Worm (Caenorhabditis elegans) whole organism, midembryonic: ENCODE data around the gene nstp-10.

Experiments
- T22C8.4 ChIP-seq: fragments of 200-800 bp; sonication (Bioruptor generic); IDR thresholded peaks from 2 replicates; pipeline ENCODE4 v1.3.6; 2022; ENCODE audit warnings: missing genetic modification characterization, missing compliant biosample characterization
- cog-1 ChIP-seq: sonication (generic microtip); optimal IDR thresholded peaks from 2 replicates; lab custom pipeline; 2016; ENCODE audit warnings: missing genetic modification characterization, missing compliant biosample characterization
- flt-1 ChIP-seq: fragments of 200-800 bp; sonication (Bioruptor generic); IDR thresholded peaks from 2 replicates; pipeline ENCODE4 v1.3.6; 2022; ENCODE audit warnings: missing genetic modification characterization, missing compliant biosample characterization
- klf-2 ChIP-seq: fragments of 200-800 bp; sonication (Bioruptor generic); conservative IDR thresholded peaks from 2 replicates; pipeline ENCODE4 v1.3.6; 2022; ENCODE audit warnings: missing genetic modification reagents, missing genetic modification characterization, missing compliant biosample characterization
- med-1 ChIP-seq: sonication (generic microtip); optimal IDR thresholded peaks from 2 replicates; lab custom pipeline; 2017; ENCODE audit warnings: missing genetic modification characterization, mild to moderate bottlenecking, missing compliant biosample characterization, antibody characterized with exemption, missing genetic modification reagents; ENCODE audit not compliant: insufficient read depth
- ref-1 ChIP-seq: fragments of 200-800 bp; sonication (Bioruptor generic); conservative IDR thresholded peaks from 2 replicates; pipeline ENCODE4 v1.3.6; 2022; ENCODE audit warnings: missing genetic modification reagents, missing genetic modification characterization, missing compliant biosample characterization
- tab-1 ChIP-seq: fragments of 200-800 bp; sonication (Bioruptor generic); IDR thresholded peaks from 2 replicates; pipeline ENCODE4 v1.3.6; 2022; ENCODE audit warnings: missing genetic modification characterization, missing compliant biosample characterization
- ztf-23 ChIP-seq: fragments of 200-800 bp; sonication (Bioruptor generic); IDR thresholded peaks from 2 replicates; pipeline ENCODE4 v1.3.6; 2022; ENCODE audit warnings: missing genetic modification reagents, missing genetic modification characterization, missing compliant biosample characterization
- ztf-29 ChIP-seq: fragments of 200-800 bp; sonication (Bioruptor generic); IDR thresholded peaks from 2 replicates; pipeline ENCODE4 v1.3.6; 2022; ENCODE audit warnings: missing genetic modification reagents, missing genetic modification characterization, missing compliant biosample characterization

nstp-10 gene

ce11 chrV:9541506-9541905 is 8.1 kb downstream of the nstp-10 start, which contains the start of gene C50F4.16:
Gene C50F4.16 (minus strand): TSS chrV:9541606.
- TF ChIP-seq klf-2: no peak
- TF ChIP-seq ref-1 (GFP tag; lab: Robert Waterston, UW): no peak
- TF ChIP-seq ztf-23 (GFP tag; lab: Robert Waterston, UW): no peak
- no peak for TF ChIP-seq med-1 (GFP tag; lab: Kevin White, UChicago)
- TF ChIP-seq tab-1 (GFP tag; lab: Robert Waterston, UW): no peak
- TF ChIP-seq ztf-29 (GFP tag; lab: Robert Waterston, UW): no peak
- no peak for TF ChIP-seq T22C8.4 (GFP tag; lab: Robert Waterston, UW)
- no peak for TF ChIP-seq flt-1 (GFP tag; lab: Robert Waterston, UW)
- TF ChIP-seq cog-1 (tag; lab: Kevin White, UChicago): no peak

ce11 chrV:9539638-9540037 is 10.0 kb downstream of the nstp-10 start, which contains the start of gene C50F4.12:
Gene C50F4.12 (minus strand): TSS chrV:9539738.
- TF ChIP-seq cog-1 (tag; lab: Kevin White, UChicago): no peak
- TF ChIP-seq flt-1 (GFP tag; lab: Robert Waterston, UW): no peak
- TF ChIP-seq ref-1 (GFP tag; lab: Robert Waterston, UW): no peak

- TF ChIP-seq ztf-23 (GFP tag; lab: Robert Waterston, UW) (0 out of 2 replicates have a peak, but pooled peaks have one; percentile 15), cog-1 (tag; lab: Kevin White, UChicago) (no peak), tab-1 (GFP tag; lab: Robert Waterston, UW) (no peak), klf-2 (no peak), ref-1 (GFP tag; lab: Robert Waterston, UW) (no peak)
Observed at ce11 chrV:9536505-9536904, 13.1 kb downstream of the nstp-10 start, which contains the start of gene C50F4.4. Gene C50F4.4 (plus strand): TSS chrV:9536771.

- no peak for TF ChIP-seq klf-2
- no peak for TF ChIP-seq cog-1 (tag; lab: Kevin White, UChicago)
- TF ChIP-seq med-1 (GFP tag; lab: Kevin White, UChicago): no peak
- no peak for TF ChIP-seq ztf-23 (GFP tag; lab: Robert Waterston, UW)
- TF ChIP-seq ztf-29 (GFP tag; lab: Robert Waterston, UW): no peak
- no peak for TF ChIP-seq ref-1 (GFP tag; lab: Robert Waterston, UW)
- no peak for TF ChIP-seq tab-1 (GFP tag; lab: Robert Waterston, UW)
Observed at ce11 chrV:9534621-9535020, 15.0 kb downstream of the nstp-10 start, which contains the start of gene tag-329. Gene tag-329 (plus strand): TSS chrV:9534921.

- TF ChIP-seq flt-1 (GFP tag; lab: Robert Waterston, UW): no peak
- TF ChIP-seq ztf-23 (GFP tag; lab: Robert Waterston, UW): no peak
- no peak for TF ChIP-seq T22C8.4 (GFP tag; lab: Robert Waterston, UW)
- TF ChIP-seq klf-2: no peak
Observed at ce11 chrV:9531477-9531876, 18.2 kb downstream of the nstp-10 start, which contains the start of the genes C50F4.10 and pfk-1.2. Gene C50F4.10 (minus strand): TSS chrV:9531577. Gene pfk-1.2 (plus strand): TSS chrV:9531801.

ce11 chrV:9527984-9528383 is 21.7 kb downstream of the nstp-10 start:
- TF ChIP-seq T22C8.4 (GFP tag; lab: Robert Waterston, UW): no peak
- no peak for TF ChIP-seq cog-1 (tag; lab: Kevin White, UChicago)
- no peak for TF ChIP-seq ztf-29 (GFP tag; lab: Robert Waterston, UW)
- no peak for TF ChIP-seq ztf-23 (GFP tag; lab: Robert Waterston, UW)
- no peak for TF ChIP-seq klf-2
- no peak for TF ChIP-seq tab-1 (GFP tag; lab: Robert Waterston, UW)

ce11 chrV:9527337-9527736 is 22.3 kb downstream of the nstp-10 start:
- TF ChIP-seq ref-1 (GFP tag; lab: Robert Waterston, UW) (no peak), ztf-23 (GFP tag; lab: Robert Waterston, UW) (no peak), T22C8.4 (GFP tag; lab: Robert Waterston, UW) (no peak), klf-2 (no peak), med-1 (GFP tag; lab: Kevin White, UChicago) (no peak), ztf-29 (GFP tag; lab: Robert Waterston, UW) (no peak), tab-1 (GFP tag; lab: Robert Waterston, UW) (no peak), cog-1 (tag; lab: Kevin White, UChicago) (no peak), flt-1 (GFP tag; lab: Robert Waterston, UW) (no peak)

- TF ChIP-seq tab-1 (GFP tag; lab: Robert Waterston, UW): no peak
- TF ChIP-seq cog-1 (tag; lab: Kevin White, UChicago): no peak
- TF ChIP-seq klf-2: no peak
- TF ChIP-seq flt-1 (GFP tag; lab: Robert Waterston, UW): no peak
- no peak for TF ChIP-seq ref-1 (GFP tag; lab: Robert Waterston, UW)
Observed at ce11 chrV:9526470-9526869, 23.2 kb downstream of the nstp-10 start, which contains the start of gene C50F4.1. Gene C50F4.1 (plus strand): TSS chrV:9526793.

ce11 chrV:9524099-9524498 is 25.5 kb downstream of the nstp-10 start, which contains the start of gene C50F4.9:
Gene C50F4.9 (minus strand): TSS chrV:9524199.
- TF ChIP-seq klf-2 (no peak), ztf-23 (GFP tag; lab: Robert Waterston, UW) (no peak), cog-1 (tag; lab: Kevin White, UChicago) (no peak), ref-1 (GFP tag; lab: Robert Waterston, UW) (no peak), tab-1 (GFP tag; lab: Robert Waterston, UW) (no peak), T22C8.4 (GFP tag; lab: Robert Waterston, UW) (no peak), ztf-29 (GFP tag; lab: Robert Waterston, UW) (no peak), flt-1 (GFP tag; lab: Robert Waterston, UW) (no peak), med-1 (GFP tag; lab: Kevin White, UChicago) (no peak)

- no peak for TF ChIP-seq flt-1 (GFP tag; lab: Robert Waterston, UW)
- TF ChIP-seq T22C8.4 (GFP tag; lab: Robert Waterston, UW): no peak
- TF ChIP-seq med-1 (GFP tag; lab: Kevin White, UChicago): no peak
- TF ChIP-seq tab-1 (GFP tag; lab: Robert Waterston, UW): no peak
- TF ChIP-seq ztf-23 (GFP tag; lab: Robert Waterston, UW): no peak
- no peak for TF ChIP-seq ztf-29 (GFP tag; lab: Robert Waterston, UW)
- TF ChIP-seq cog-1 (tag; lab: Kevin White, UChicago): no peak
- TF ChIP-seq klf-2: no peak
- no peak for TF ChIP-seq ref-1 (GFP tag; lab: Robert Waterston, UW)
Observed at ce11 chrV:9521697-9522096, 27.9 kb downstream of the nstp-10 start.
